Fruit fly (Drosophila melanogaster) whole organism, wandering third instar larva: ENCODE results near the gene meso18E.

ENCODE experiments used
- Abd-B ChIP-seq: fragments of >200 bp; optimal IDR thresholded peaks from 2 replicates; lab custom pipeline; 2017; ENCODE audit warnings: missing biosample characterization, missing genetic modification characterization
- CG32264 ChIP-seq: fragments of 200-800 bp; sonication (Bioruptor generic); optimal IDR thresholded peaks from 2 replicates; lab custom pipeline; 2016; ENCODE audit warnings: missing biosample characterization, missing genetic modification characterization
- CG9705 ChIP-seq: fragments of 200-800 bp; sonication (Bioruptor generic); optimal IDR thresholded peaks from 2 replicates; lab custom pipeline; 2018; ENCODE audit warnings: missing biosample characterization, mild to moderate bottlenecking, missing genetic modification characterization
- CrebA ChIP-seq: fragments of 200-800 bp; sonication (Bioruptor generic); optimal IDR thresholded peaks from 2 replicates; lab custom pipeline; 2016; ENCODE audit warnings: missing biosample characterization, mild to moderate bottlenecking, missing genetic modification characterization, borderline replicate concordance
- Dif ChIP-seq: fragments of 200-275, 200-300 bp; sonication (Bioruptor generic); optimal IDR thresholded peaks from 2 replicates; lab custom pipeline; 2018; ENCODE audit warnings: missing biosample characterization, missing genetic modification characterization; ENCODE audit not compliant: partially characterized antibody
- HLH106 ChIP-seq: fragments of 200-800 bp; optimal IDR thresholded peaks from 3 replicates; lab custom pipeline; 2019; ENCODE audit warnings: missing biosample characterization, mild to moderate bottlenecking, missing genetic modification characterization, moderate library complexity
- Hnf4 ChIP-seq: fragments of 200-800 bp; sonication (Bioruptor generic); optimal IDR thresholded peaks from 2 replicates; lab custom pipeline; 2016; ENCODE audit warnings: missing biosample characterization, mild to moderate bottlenecking, missing genetic modification characterization
- Hr78 ChIP-seq: fragments of >200 bp; optimal IDR thresholded peaks from 2 replicates; lab custom pipeline; 2017; ENCODE audit warnings: missing biosample characterization, missing genetic modification characterization
- Hr83 ChIP-seq: fragments of 200-300 bp; sonication (Bioruptor generic); optimal IDR thresholded peaks from 2 replicates; lab custom pipeline; 2016; ENCODE audit warnings: missing biosample characterization, mild to moderate bottlenecking, missing genetic modification characterization, moderate library complexity; ENCODE audit not compliant: poor library complexity, severe bottlenecking
- Jra ChIP-seq: sonication (Bioruptor generic); optimal IDR thresholded peaks from 2 replicates; lab custom pipeline; 2016; ENCODE audit warnings: missing biosample characterization, missing genetic modification characterization
- Mio ChIP-seq: sonication (Bioruptor generic); optimal IDR thresholded peaks from 2 replicates; lab custom pipeline; 2016; ENCODE audit warnings: missing biosample characterization, missing genetic modification characterization
- N ChIP-seq: fragments of >200 bp; optimal IDR thresholded peaks from 2 replicates; lab custom pipeline; 2018; ENCODE audit warnings: missing biosample characterization, missing external identifiers, missing genetic modification characterization
- OdsH ChIP-seq: fragments of 200-800 bp; sonication (Bioruptor generic); optimal IDR thresholded peaks from 2 replicates; lab custom pipeline; 2016; ENCODE audit warnings: missing biosample characterization, mild to moderate bottlenecking, missing genetic modification characterization
- Rel ChIP-seq, 2 experiments: fragments of 200-800 bp; sonication (Bioruptor generic) in 1 of 2; optimal IDR thresholded peaks; 2 replicates in 1 of 2; 3 replicates in 1 of 2; lab custom pipeline; 2016 to 2019; ENCODE audit warnings: mild to moderate bottlenecking in 2 of 2, missing biosample characterization in 2 of 2, missing genetic modification characterization in 2 of 2, moderate library complexity in 1 of 2
- Sp1 ChIP-seq: fragments of 200-800 bp; sonication (Bioruptor generic); optimal IDR thresholded peaks from 3 replicates; lab custom pipeline; 2019; ENCODE audit warnings: missing biosample characterization, mild to moderate bottlenecking, missing genetic modification characterization, moderate library complexity
- Vsx2 ChIP-seq: fragments of 200-300, 225-300 bp; sonication (Bioruptor generic); optimal IDR thresholded peaks from 2 replicates; lab custom pipeline; 2018; ENCODE audit warnings: missing biosample characterization, missing genetic modification characterization; ENCODE audit not compliant: partially characterized antibody
- br ChIP-seq: fragments of 200-800 bp; sonication (Bioruptor generic); optimal IDR thresholded peaks from 2 replicates; lab custom pipeline; 2016; ENCODE audit warnings: missing biosample characterization, missing genetic modification characterization
- brk ChIP-seq: fragments of 200-800 bp; sonication (Bioruptor generic); optimal IDR thresholded peaks from 2 replicates; lab custom pipeline; 2016; ENCODE audit warnings: missing biosample characterization, mild to moderate bottlenecking, missing genetic modification characterization
- dl ChIP-seq, 2 experiments: fragments of 175-275, 200-275 bp in 1 of 2; fragments of 200-275 bp in 1 of 2; sonication (Bioruptor generic); optimal IDR thresholded peaks; lab custom pipeline; 2018; ENCODE audit warnings: mild to moderate bottlenecking in 2 of 2, missing biosample characterization in 2 of 2, missing genetic modification characterization in 2 of 2, moderate library complexity in 2 of 2; ENCODE audit not compliant: partially characterized antibody in 2 of 2, insufficient read depth in 1 of 2
- dmrt93B ChIP-seq: fragments of 200-800 bp; sonication (Bioruptor generic); optimal IDR thresholded peaks from 2 replicates; lab custom pipeline; 2018; ENCODE audit warnings: missing biosample characterization, mild to moderate bottlenecking, missing genetic modification characterization
- dsf ChIP-seq: sonication (Bioruptor generic); optimal IDR thresholded peaks from 2 replicates; lab custom pipeline; 2016; ENCODE audit warnings: missing biosample characterization, missing genetic modification characterization, borderline replicate concordance
- ey ChIP-seq: fragments of 200-800 bp; sonication (Bioruptor generic); optimal IDR thresholded peaks from 2 replicates; lab custom pipeline; 2016; ENCODE audit warnings: missing biosample characterization, missing genetic modification characterization
- foxo ChIP-seq, 2 experiments: fragments of 200-800 bp; sonication (Bioruptor generic); optimal IDR thresholded peaks; 2 replicates in 1 of 2; 3 replicates in 1 of 2; lab custom pipeline; 2016 to 2017; ENCODE audit warnings: missing biosample characterization in 2 of 2, missing genetic modification characterization in 2 of 2
- fru ChIP-seq: fragments of 200-800 bp; sonication (Bioruptor generic); optimal IDR thresholded peaks from 3 replicates; lab custom pipeline; 2016; ENCODE audit warnings: missing biosample characterization, mild to moderate bottlenecking, missing genetic modification characterization
- h ChIP-seq: fragments of 200-800 bp; sonication (Bioruptor generic); optimal IDR thresholded peaks from 3 replicates; lab custom pipeline; 2016; ENCODE audit warnings: missing biosample characterization, mild to moderate bottlenecking, missing genetic modification characterization
- jim ChIP-seq: fragments of 175-275, 200-325 bp; sonication (Bioruptor generic); optimal IDR thresholded peaks from 2 replicates; lab custom pipeline; 2016; ENCODE audit warnings: missing biosample characterization, mild to moderate bottlenecking, missing genetic modification characterization
- lola ChIP-seq: fragments of >200 bp; optimal IDR thresholded peaks from 2 replicates; lab custom pipeline; 2017; ENCODE audit warnings: missing biosample characterization, missing genetic modification characterization
- psq ChIP-seq: fragments of 200-800 bp; sonication (Bioruptor generic); optimal IDR thresholded peaks from 3 replicates; lab custom pipeline; 2017; ENCODE audit warnings: missing biosample characterization, mild to moderate bottlenecking, missing genetic modification characterization, moderate library complexity
- rgr ChIP-seq: fragments of 200-800 bp; sonication (Bioruptor generic); optimal IDR thresholded peaks from 3 replicates; lab custom pipeline; 2016; ENCODE audit warnings: missing biosample characterization, mild to moderate bottlenecking, missing genetic modification characterization
- sage ChIP-seq: fragments of 200-800 bp; sonication (Bioruptor generic); optimal IDR thresholded peaks from 2 replicates; lab custom pipeline; 2016; ENCODE audit warnings: missing biosample characterization, mild to moderate bottlenecking, missing genetic modification characterization
- woc ChIP-seq: sonication (Bioruptor generic); optimal IDR thresholded peaks from 2 replicates; lab custom pipeline; 2016; ENCODE audit warnings: missing biosample characterization, mild to moderate bottlenecking, missing genetic modification characterization

meso18E gene

dm6 chrX:19663196-19663858 lies 49.5 kb downstream of the meso18E start:
- TF ChIP-seq h (GFP tag; lab: Kevin White, UChicago) (peak; percentile 6), lola (GFP tag; lab: Kevin White, UChicago) (no peak), Hr78 (no peak), OdsH (GFP tag; lab: Kevin White, UChicago) (peak; percentile 16), CG9705 (GFP tag; lab: Kevin White, UChicago) (peak; percentile 5), CrebA (no peak), Dif (GFP tag; lab: Kevin White, UChicago) (no peak), Sp1 (peak; percentile 68), jim (GFP tag; lab: Kevin White, UChicago) (no peak), dsf (GFP tag; lab: Kevin White, UChicago) (no peak), br (GFP tag; lab: Kevin White, UChicago) (peak; percentile 34), CG32264 (no peak), ey (GFP tag; lab: Kevin White, UChicago) (peak; percentile 39), woc (GFP tag; lab: Kevin White, UChicago) (peak; percentile 79), HLH106 (tag; lab: Kevin White, UChicago) (peak; percentile 64), Jra (no peak), Mio (GFP tag; lab: Kevin White, UChicago) (no peak), N (GFP tag; lab: Kevin White, UChicago) (no peak), Hr83 (peak; percentile 3), brk (GFP tag; lab: Kevin White, UChicago) (no peak), rgr (peak; percentile 14), dl (GFP tag; optimal IDR thresholded peaks at IDR 0.05; lab: Kevin White, UChicago; ENCODE audit: insufficient read depth in 1 of 2, partially characterized antibody in 2 of 2) (peak in 1 of 2 experiments; percentile 33), Rel (GFP tag; optimal IDR thresholded peaks at IDR 0.05; lab: Kevin White, UChicago) (no peak), Rel (tag; optimal IDR thresholded peaks at IDR 0.05; lab: Kevin White, UChicago) (no peak), foxo (GFP tag; optimal IDR thresholded peaks at IDR 0.05; lab: Kevin White, UChicago) (peak in 1 of 2 experiments; percentile 45), fru (peak; percentile 37), Hnf4 (GFP tag; lab: Kevin White, UChicago) (no peak), Vsx2 (no peak), psq (peak; percentile 37)
- TF ChIP-seq, all 38 proteins: peak for 14

- no peak for TF ChIP-seq Jra
- no peak for TF ChIP-seq CG9705 (GFP tag; lab: Kevin White, UChicago)
- TF ChIP-seq Abd-B (GFP tag; lab: Kevin White, UChicago) = no peak
- TF ChIP-seq Vsx2 = peak; percentile 85
- no peak for TF ChIP-seq OdsH (GFP tag; lab: Kevin White, UChicago)
- TF ChIP-seq CG32264 = no peak
- no peak for TF ChIP-seq CrebA
- no peak for TF ChIP-seq psq
- no peak for TF ChIP-seq Rel (GFP tag; optimal IDR thresholded peaks at IDR 0.05; lab: Kevin White, UChicago)
- TF ChIP-seq Rel (tag; optimal IDR thresholded peaks at IDR 0.05; lab: Kevin White, UChicago) = no peak
- no peak for TF ChIP-seq dsf (GFP tag; lab: Kevin White, UChicago)
- no peak for TF ChIP-seq sage (GFP tag; lab: Kevin White, UChicago)
- TF ChIP-seq dmrt93B (GFP tag; lab: Kevin White, UChicago) = no peak
- TF ChIP-seq br (GFP tag; lab: Kevin White, UChicago) = no peak
- TF ChIP-seq Hr83 = peak; percentile 53
- peak; percentile 90 for TF ChIP-seq Dif (GFP tag; lab: Kevin White, UChicago)
- TF ChIP-seq dl (GFP tag; optimal IDR thresholded peaks at IDR 0.05; lab: Kevin White, UChicago; ENCODE audit: insufficient read depth in 1 of 2, partially characterized antibody in 2 of 2) = peak in 1 of 2 experiments; percentile 74
- no peak for TF ChIP-seq ey (GFP tag; lab: Kevin White, UChicago)
Observed at dm6 chrX:19662583-19663195, 50.2 kb downstream of the meso18E start.
